Fruit fly (Drosophila melanogaster) S2 (cell line): ENCODE measurements around the gene CG43055.

Source experiments
- CG8478 ChIP-seq: fragments of >200 bp; optimal IDR thresholded peaks from 2 replicates; lab custom pipeline; 2018
- CTCF ChIP-seq, 2 experiments: fragments of >200 bp; optimal IDR thresholded peaks; 2 replicates each; lab custom pipeline; 2018

Gene CG43055

DNA sequence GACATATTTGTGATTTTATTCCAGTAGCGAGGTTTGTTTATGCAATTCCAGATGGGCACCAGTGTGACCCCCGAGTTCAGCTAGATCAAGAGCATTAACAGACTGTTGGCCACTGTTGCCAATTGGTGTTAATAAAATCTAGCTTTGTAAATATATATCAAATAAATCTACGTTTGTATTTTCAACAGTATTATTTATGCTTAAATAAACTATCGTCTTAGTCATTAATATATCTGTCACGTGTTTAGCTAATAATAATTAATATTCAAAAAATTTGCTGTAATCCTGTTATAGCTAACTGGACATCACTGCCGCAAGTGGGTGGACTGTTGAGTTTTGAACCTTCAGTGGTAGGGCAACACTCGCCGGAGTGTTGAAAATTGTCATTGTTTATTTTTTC lies 48.6 kb downstream of the CG43055 start, which contains the start of the genes mRpL27 and CG15435:
mRpL27 (minus strand) TSS at position 96 of the 400 bp plus-strand sequence.
CG15435 (plus strand) TSS at position 187 of the 400 bp plus-strand sequence.
- no peak for TF ChIP-seq CG8478 (lab: Kevin White, UChicago)
- TF ChIP-seq CTCF (optimal IDR thresholded peaks at IDR 0.05; lab: Kevin White, UChicago): no peak
